Worm (Caenorhabditis elegans) whole organism, L3 larva: ENCODE data around the gene F25B3.5.

ENCODE experiments used
- R02D3.7 ChIP-seq: fragments of 150-350 bp; optimal IDR thresholded peaks from 2 replicates; lab custom pipeline; 2014; ENCODE audit warnings: missing biosample characterization, missing genetic modification characterization
- ZK546.5 ChIP-seq: sonication (generic microtip); optimal IDR thresholded peaks from 2 replicates; lab custom pipeline; 2017; ENCODE audit warnings: missing biosample characterization, missing genetic modification characterization
- aly-2 ChIP-seq: fragments of 150-350 bp; optimal IDR thresholded peaks from 2 replicates; lab custom pipeline; 2014; ENCODE audit warnings: missing biosample characterization, missing genetic modification characterization
- ama-1 ChIP-seq: fragments of 150-350 bp; optimal IDR thresholded peaks from 2 replicates; lab custom pipeline; 2018
- ceh-16 ChIP-seq: sonication (generic microtip); optimal IDR thresholded peaks from 2 replicates; lab custom pipeline; 2017; ENCODE audit warnings: missing biosample characterization, missing genetic modification characterization
- ceh-28 ChIP-seq: fragments of 150-350 bp; optimal IDR thresholded peaks from 2 replicates; lab custom pipeline; 2014; ENCODE audit warnings: missing biosample characterization, missing genetic modification reagents, missing genetic modification characterization
- ceh-9 ChIP-seq: sonication (generic microtip); optimal IDR thresholded peaks from 2 replicates; lab custom pipeline; 2018; ENCODE audit warnings: missing biosample characterization, missing genetic modification characterization
- daf-12 ChIP-seq: fragments of 150-350 bp; optimal IDR thresholded peaks from 2 replicates; lab custom pipeline; 2014; ENCODE audit warnings: missing biosample characterization, missing genetic modification reagents, missing genetic modification characterization
- egl-27 ChIP-seq: sonication (generic microtip); optimal IDR thresholded peaks from 4 replicates; lab custom pipeline; 2017; ENCODE audit warnings: missing biosample characterization, missing genetic modification reagents, missing genetic modification characterization
- egl-5 ChIP-seq: fragments of 150-350 bp; optimal IDR thresholded peaks from 2 replicates; lab custom pipeline; 2017; ENCODE audit warnings: missing biosample characterization, missing genetic modification reagents, missing genetic modification characterization, inconsistent platforms
- elt-1 ChIP-seq: fragments of 150-350 bp; optimal IDR thresholded peaks from 2 replicates; lab custom pipeline; 2014; ENCODE audit warnings: missing biosample characterization, missing genetic modification characterization
- elt-2 ChIP-seq: sonication (generic microtip); optimal IDR thresholded peaks from 2 replicates; lab custom pipeline; 2016; ENCODE audit warnings: missing genetic modification reagents, mild to moderate bottlenecking, missing genetic modification characterization, missing compliant biosample characterization
- elt-3 ChIP-seq, 3 experiments: fragments of 150-350 bp in 1 of 3; sonication (generic microtip) in 2 of 3; optimal IDR thresholded peaks; 2 replicates in 2 of 3; 4 replicates in 1 of 3; lab custom pipeline; 2014 to 2017; ENCODE audit warnings: missing biosample characterization in 3 of 3, missing genetic modification characterization in 3 of 3
- eor-1 ChIP-seq, 2 experiments: fragments of 150-350 bp; optimal IDR thresholded peaks; 2 replicates each; lab custom pipeline; 2014 to 2018; ENCODE audit warnings: missing biosample characterization in 2 of 2, missing genetic modification characterization in 2 of 2
- fkh-10 ChIP-seq: sonication (generic microtip); optimal IDR thresholded peaks from 2 replicates; lab custom pipeline; 2017; ENCODE audit warnings: missing biosample characterization, missing genetic modification reagents, missing genetic modification characterization
- fkh-2 ChIP-seq: fragments of 150-350 bp; optimal IDR thresholded peaks from 2 replicates; lab custom pipeline; 2014; ENCODE audit warnings: missing biosample characterization, missing genetic modification reagents, missing genetic modification characterization
- fos-1 ChIP-seq: fragments of 150-350 bp; optimal IDR thresholded peaks from 2 replicates; lab custom pipeline; 2014; ENCODE audit warnings: missing biosample characterization, missing genetic modification characterization
- hmg-11 ChIP-seq: sonication (generic microtip); optimal IDR thresholded peaks from 2 replicates; lab custom pipeline; 2016; ENCODE audit warnings: missing genetic modification characterization, missing compliant biosample characterization
- lin-15B ChIP-seq: fragments of 150-350 bp; optimal IDR thresholded peaks from 2 replicates; lab custom pipeline; 2014; ENCODE audit warnings: missing biosample characterization, missing genetic modification characterization
- lin-39 ChIP-seq: fragments of 150-350 bp; optimal IDR thresholded peaks from 2 replicates; lab custom pipeline; 2018; ENCODE audit warnings: missing biosample characterization, missing genetic modification reagents, missing genetic modification characterization
- lsy-12 ChIP-seq: sonication (generic microtip); optimal IDR thresholded peaks from 2 replicates; lab custom pipeline; 2016; ENCODE audit warnings: mild to moderate bottlenecking, missing genetic modification characterization, missing compliant biosample characterization
- mdl-1 ChIP-seq: fragments of 150-350 bp; optimal IDR thresholded peaks from 2 replicates; lab custom pipeline; 2014; ENCODE audit warnings: missing biosample characterization, missing genetic modification characterization
- nfya-1 ChIP-seq: sonication (generic microtip); optimal IDR thresholded peaks from 2 replicates; lab custom pipeline; 2017; ENCODE audit warnings: missing genetic modification characterization, mild to moderate bottlenecking, missing compliant biosample characterization, antibody characterized with exemption, moderate library complexity; ENCODE audit not compliant: insufficient read depth
- nhr-11 ChIP-seq: fragments of 150-350 bp; optimal IDR thresholded peaks from 2 replicates; lab custom pipeline; 2014; ENCODE audit warnings: missing biosample characterization, missing genetic modification characterization
- nhr-12 ChIP-seq: fragments of 150-350 bp; optimal IDR thresholded peaks from 2 replicates; lab custom pipeline; 2014; ENCODE audit warnings: missing biosample characterization, missing genetic modification characterization
- nhr-23 ChIP-seq: fragments of 150-350 bp; optimal IDR thresholded peaks from 2 replicates; lab custom pipeline; 2014; ENCODE audit warnings: missing biosample characterization, missing genetic modification reagents, missing genetic modification characterization
- nhr-237 ChIP-seq: fragments of 150-350 bp; optimal IDR thresholded peaks from 2 replicates; lab custom pipeline; 2014; ENCODE audit warnings: missing biosample characterization, missing genetic modification characterization
- nhr-25 ChIP-seq: sonication (generic microtip); optimal IDR thresholded peaks from 2 replicates; lab custom pipeline; 2017; ENCODE audit warnings: missing biosample characterization, missing genetic modification characterization
- nhr-28 ChIP-seq: fragments of 150-350 bp; optimal IDR thresholded peaks from 2 replicates; lab custom pipeline; 2014; ENCODE audit warnings: missing biosample characterization, missing genetic modification characterization
- nhr-43 ChIP-seq: sonication (generic microtip); optimal IDR thresholded peaks from 2 replicates; lab custom pipeline; 2016; ENCODE audit warnings: mild to moderate bottlenecking, missing genetic modification characterization, missing compliant biosample characterization; ENCODE audit not compliant: poor library complexity, severe bottlenecking
- nhr-67 ChIP-seq: fragments of 150-350 bp; optimal IDR thresholded peaks from 2 replicates; lab custom pipeline; 2014; ENCODE audit warnings: missing biosample characterization, missing genetic modification characterization
- nhr-76 ChIP-seq: fragments of 150-350 bp; sonication (generic microtip); optimal IDR thresholded peaks from 5 replicates; lab custom pipeline; 2014; ENCODE audit warnings: missing biosample characterization, missing genetic modification characterization
- nhr-77 ChIP-seq: fragments of 150-350 bp; optimal IDR thresholded peaks from 2 replicates; lab custom pipeline; 2014; ENCODE audit warnings: missing biosample characterization, missing genetic modification characterization
- pqm-1 ChIP-seq: fragments of 150-350 bp; optimal IDR thresholded peaks from 2 replicates; lab custom pipeline; 2017; ENCODE audit warnings: missing biosample characterization, missing genetic modification characterization, inconsistent platforms
- sea-2 ChIP-seq: fragments of 150-350 bp; sonication (generic microtip); optimal IDR thresholded peaks from 4 replicates; lab custom pipeline; 2014; ENCODE audit warnings: missing biosample characterization, missing genetic modification reagents, missing genetic modification characterization
- skn-1 ChIP-seq: fragments of 150-350 bp; optimal IDR thresholded peaks from 2 replicates; lab custom pipeline; 2014; ENCODE audit warnings: missing biosample characterization, missing genetic modification characterization
- tbx-2 ChIP-seq: sonication (generic microtip); optimal IDR thresholded peaks from 2 replicates; lab custom pipeline; 2016; ENCODE audit warnings: mild to moderate bottlenecking, missing genetic modification characterization, missing compliant biosample characterization
- unc-39 ChIP-seq: sonication (generic microtip); optimal IDR thresholded peaks from 4 replicates; lab custom pipeline; 2017; ENCODE audit warnings: missing biosample characterization, missing genetic modification characterization
- unc-62 ChIP-seq: fragments of 150-350 bp; sonication (generic microtip); optimal IDR thresholded peaks from 4 replicates; lab custom pipeline; 2014; ENCODE audit warnings: missing biosample characterization, missing genetic modification reagents, missing genetic modification characterization
- zag-1 ChIP-seq: fragments of 150-350 bp; optimal IDR thresholded peaks from 2 replicates; lab custom pipeline; 2014; ENCODE audit warnings: missing biosample characterization, missing genetic modification characterization
- ztf-11 ChIP-seq: fragments of 150-350 bp; optimal IDR thresholded peaks from 2 replicates; lab custom pipeline; 2014; ENCODE audit warnings: missing biosample characterization, missing genetic modification characterization
- ztf-4 ChIP-seq: fragments of 150-350 bp; optimal IDR thresholded peaks from 2 replicates; lab custom pipeline; 2014; ENCODE audit warnings: missing biosample characterization, missing genetic modification characterization

F25B3.5 gene

ce11 chrV:9588574-9588973 is 18.5 kb upstream of the F25B3.5 start:
- TF ChIP-seq mdl-1 (tag; lab: Kevin White, UChicago) (no peak), nhr-25 (no peak), nhr-23 (tag; lab: Kevin White, UChicago) (peak; percentile 54), nhr-43 (peak; percentile 13)
- TF ChIP-seq, all 47 proteins: peak for 2

ce11 chrV:9587619-9588018 is 17.5 kb upstream of the F25B3.5 start:
- TF ChIP-seq ztf-11 (tag; lab: Kevin White, UChicago), result no peak
- TF ChIP-seq hmg-11 (tag; lab: Kevin White, UChicago), result no peak
- no peak for TF ChIP-seq lin-15B
- TF ChIP-seq fos-1 (tag; lab: Kevin White, UChicago), result no peak
- TF ChIP-seq elt-1 (tag; lab: Kevin White, UChicago), result no peak
- no peak for TF ChIP-seq sea-2 (GFP tag; lab: Kevin White, UChicago)
- TF ChIP-seq R02D3.7, result no peak
- no peak for TF ChIP-seq fkh-2 (tag; lab: Kevin White, UChicago)
- no peak for TF ChIP-seq ceh-28 (tag; lab: Kevin White, UChicago)
- TF ChIP-seq fkh-10, result no peak
- TF ChIP-seq pqm-1 (tag; lab: Kevin White, UChicago), result no peak
- TF ChIP-seq nhr-43, result no peak
- TF ChIP-seq zag-1 (tag; lab: Kevin White, UChicago), result no peak
- no peak for TF ChIP-seq unc-39 (tag; lab: Kevin White, UChicago)
- no peak for TF ChIP-seq ama-1
- no peak for TF ChIP-seq nhr-67
- no peak for TF ChIP-seq nhr-11
- no peak for TF ChIP-seq nhr-28 (tag; lab: Kevin White, UChicago)
- TF ChIP-seq unc-62, result no peak
- TF ChIP-seq aly-2 (tag; lab: Kevin White, UChicago), result no peak
- TF ChIP-seq, all 47 proteins: peak for 0

ce11 chrV:9584263-9584662 is 14.2 kb upstream of the F25B3.5 start:
- TF ChIP-seq ztf-4 (tag; lab: Kevin White, UChicago) (no peak), ceh-9 (tag; lab: Kevin White, UChicago) (no peak), nfya-1 (tag; lab: Kevin White, UChicago) (no peak), ceh-28 (tag; lab: Kevin White, UChicago) (no peak), ZK546.5 (no peak), tbx-2 (tag; lab: Kevin White, UChicago) (no peak), lin-15B (no peak), nhr-12 (tag; lab: Kevin White, UChicago) (no peak), fkh-2 (tag; lab: Kevin White, UChicago) (no peak), egl-27 (tag; lab: Kevin White, UChicago) (no peak), eor-1 (tag; optimal IDR thresholded peaks at IDR 0.05; lab: Kevin White, UChicago) (no peak), nhr-237 (tag; lab: Kevin White, UChicago) (no peak), mdl-1 (tag; lab: Kevin White, UChicago) (no peak), nhr-25 (no peak), lsy-12 (no peak), egl-5 (no peak)

ce11 chrV:9583323-9583644 is 13.2 kb upstream of the F25B3.5 start, which contains the start of gene K09G1.1:
TSS of gene K09G1.1 (plus strand) at chrV:9583545.
- TF ChIP-seq ZK546.5 (no peak), ceh-9 (tag; lab: Kevin White, UChicago) (no peak), nhr-11 (no peak), ztf-11 (tag; lab: Kevin White, UChicago) (no peak), elt-2 (tag; lab: Kevin White, UChicago) (no peak), unc-39 (tag; lab: Kevin White, UChicago) (no peak), ceh-16 (tag; lab: Kevin White, UChicago) (no peak), lin-39 (no peak), eor-1 (tag; optimal IDR thresholded peaks at IDR 0.05; lab: Kevin White, UChicago) (no peak), nhr-237 (tag; lab: Kevin White, UChicago) (no peak), elt-3 (tag; optimal IDR thresholded peaks at IDR 0.05; lab: Kevin White, UChicago) (no peak), nhr-77 (no peak), daf-12 (tag; lab: Kevin White, UChicago) (no peak), nhr-25 (no peak), tbx-2 (tag; lab: Kevin White, UChicago) (no peak), zag-1 (tag; lab: Kevin White, UChicago) (no peak), nhr-76 (no peak), hmg-11 (tag; lab: Kevin White, UChicago) (no peak), nhr-43 (no peak), skn-1 (tag; lab: Kevin White, UChicago) (no peak)
